Fruit fly (Drosophila melanogaster): Measurements from ENCODE around the gene abs.

- TF ChIP-seq Vsx2 (GFP tag; optimal IDR thresholded peaks at IDR 0.05; ENCODE audit: partially characterized antibody) (no peak), Sp1 (GFP tag; optimal IDR thresholded peaks at IDR 0.05) (no peak), tai (GFP tag; optimal IDR thresholded peaks at IDR 0.05) (no peak), CG9705 (GFP tag; optimal IDR thresholded peaks at IDR 0.05) (no peak), h (GFP tag; optimal IDR thresholded peaks at IDR 0.05) (no peak), dsf (GFP tag; optimal IDR thresholded peaks at IDR 0.05; ENCODE audit: borderline replicate concordance) (no peak), Hr78 (GFP tag; optimal IDR thresholded peaks at IDR 0.05) (no peak), rgr (GFP tag; optimal IDR thresholded peaks at IDR 0.05) (no peak), usp (GFP tag; optimal IDR thresholded peaks at IDR 0.05) (no peak), N (GFP tag; optimal IDR thresholded peaks at IDR 0.05) (no peak), Abd-B (GFP tag; optimal IDR thresholded peaks at IDR 0.05) (no peak), ey (GFP tag; optimal IDR thresholded peaks at IDR 0.05) (no peak)
Observed at dm6 chr3R:4214601-4215000, 18.2 kb upstream of the abs start.
